Fruit fly (Drosophila melanogaster) whole organism: Measurements from ENCODE around the gene TwdlQ.

Source experiments
- CG8478 ChIP-seq: fragments of >200 bp; optimal IDR thresholded peaks from 2 replicates; lab custom pipeline; 2018; ENCODE audit warnings: inconsistent platforms
- Dll ChIP-seq: fragments of >200 bp; optimal IDR thresholded peaks from 2 replicates; lab custom pipeline; 2017
- pan ChIP-seq: fragments of >200 bp; optimal IDR thresholded peaks from 2 replicates; lab custom pipeline; 2017
- psq ChIP-seq: fragments of >200 bp; optimal IDR thresholded peaks from 2 replicates; lab custom pipeline; 2017
- usp ChIP-seq: fragments of >200 bp; optimal IDR thresholded peaks from 2 replicates; lab custom pipeline; 2017; ENCODE audit warnings: missing biosample characterization, missing genetic modification characterization, mixed read lengths

dm6 chr3R:26728427-26728826, 35.0 kb upstream of the TwdlQ start, which contains the start of gene CG14245:
- no peak for TF ChIP-seq usp (GFP tag; lab: Kevin White, UChicago)
- TF ChIP-seq CG8478, result no peak
- no peak for TF ChIP-seq pan
- no peak for TF ChIP-seq Dll (lab: Kevin White, UChicago)
- no peak for TF ChIP-seq psq
